Fruit fly (Drosophila melanogaster): ENCODE results near the gene Ten-a.

dm6 chrX:12356093-12356492 lies 312.6 kb downstream of the Ten-a start:
- TF ChIP-seq CG8478 (optimal IDR thresholded peaks at IDR 0.05) (no peak), CTCF (optimal IDR thresholded peaks at IDR 0.05) (no peak)
